Fruit fly (Drosophila melanogaster) whole organism, embryonic: ENCODE data around the gene zye.

Experiments
- B-H2 ChIP-seq: fragments of 200-800 bp; sonication (Bioruptor generic); optimal IDR thresholded peaks from 2 replicates; lab custom pipeline; 2018; ENCODE audit warnings: missing biosample characterization, mild to moderate bottlenecking, missing genetic modification characterization
- C15 ChIP-seq: fragments of 200-800 bp; sonication (Bioruptor generic); IDR thresholded peaks from 3 replicates; pipeline ENCODE4 v1.3.6; 2022; ENCODE audit warnings: missing biosample characterization, missing genetic modification characterization
- CG1024 ChIP-seq: fragments of 200-800 bp; sonication (Bioruptor generic); IDR thresholded peaks from 2 replicates; pipeline ENCODE4 v1.3.6; 2022; ENCODE audit warnings: missing biosample characterization, missing genetic modification characterization
- CG11247 ChIP-seq: fragments of 200-800 bp; sonication (Bioruptor generic); IDR thresholded peaks from 2 replicates; pipeline ENCODE4 v1.3.6; 2022; ENCODE audit warnings: missing biosample characterization, missing genetic modification characterization
- CG11560 ChIP-seq: fragments of 200-800 bp; sonication (Bioruptor generic); IDR thresholded peaks from 3 replicates; pipeline ENCODE4 v1.3.6; 2022; ENCODE audit warnings: missing biosample characterization, missing genetic modification characterization
- CG11695 ChIP-seq: fragments of 200-800 bp; sonication (Bioruptor generic); IDR thresholded peaks from 3 replicates; pipeline ENCODE4 v1.3.6; 2022; ENCODE audit warnings: missing biosample characterization, missing genetic modification characterization
- CG15514 ChIP-seq: fragments of 200-800 bp; sonication (Bioruptor generic); optimal IDR thresholded peaks from 3 replicates; lab custom pipeline; 2017; ENCODE audit warnings: missing biosample characterization, missing genetic modification characterization, mild to moderate bottlenecking, moderate library complexity, missing genetic modification reagents
- CG16813 ChIP-seq: fragments of 200-800 bp; sonication (Bioruptor generic); IDR thresholded peaks from 3 replicates; pipeline ENCODE4 v1.3.6; 2022; ENCODE audit warnings: missing biosample characterization, missing genetic modification characterization; ENCODE audit not compliant: partially characterized antibody
- CG17612 ChIP-seq: fragments of 200-800 bp; sonication (Bioruptor generic); IDR thresholded peaks from 2 replicates; pipeline ENCODE4 v1.3.6; 2022; ENCODE audit warnings: missing biosample characterization, missing genetic modification characterization
- CG2116 ChIP-seq: fragments of 200-800 bp; sonication (Bioruptor generic); optimal IDR thresholded peaks from 3 replicates; lab custom pipeline; 2018; ENCODE audit warnings: missing biosample characterization, mild to moderate bottlenecking, missing genetic modification characterization
- CG2712 ChIP-seq: fragments of 200-800 bp; optimal IDR thresholded peaks from 3 replicates; lab custom pipeline; 2019; ENCODE audit warnings: missing biosample characterization, mild to moderate bottlenecking, missing genetic modification characterization, moderate library complexity
- CG31365 ChIP-seq: fragments of 200-800 bp; sonication (Bioruptor generic); optimal IDR thresholded peaks from 2 replicates; lab custom pipeline; 2018; ENCODE audit warnings: missing biosample characterization, mild to moderate bottlenecking, missing genetic modification characterization
- CG34422 ChIP-seq: fragments of 200-800 bp; sonication (Bioruptor generic); IDR thresholded peaks from 3 replicates; pipeline ENCODE4 v1.3.6; 2022; ENCODE audit warnings: missing biosample characterization, missing genetic modification characterization
- CG4730 ChIP-seq: fragments of 200-800 bp; sonication (Bioruptor generic); IDR thresholded peaks from 2 replicates; pipeline ENCODE4 v1.3.6; 2022; ENCODE audit warnings: missing biosample characterization, missing genetic modification characterization
- CG7372 ChIP-seq: fragments of 200-800 bp; sonication (Bioruptor generic); IDR thresholded peaks from 2 replicates; pipeline ENCODE4 v1.3.6; 2022; ENCODE audit warnings: missing biosample characterization, missing genetic modification characterization
- CG7745 ChIP-seq: fragments of 200-800 bp; sonication (Bioruptor generic); optimal IDR thresholded peaks from 2 replicates; lab custom pipeline; 2018; ENCODE audit warnings: missing biosample characterization, mild to moderate bottlenecking, missing genetic modification characterization, moderate library complexity
- CHES-1-like ChIP-seq: fragments of 200-800 bp; sonication (Bioruptor generic); optimal IDR thresholded peaks from 2 replicates; lab custom pipeline; 2016; ENCODE audit warnings: missing biosample characterization, missing genetic modification characterization
- Chrac-16 ChIP-seq: fragments of 200-800 bp; sonication (Bioruptor generic); optimal IDR thresholded peaks from 3 replicates; lab custom pipeline; 2016; ENCODE audit warnings: missing biosample characterization, missing genetic modification characterization
- Doc3 ChIP-seq: fragments of 200-800 bp; sonication (Bioruptor generic); IDR thresholded peaks from 3 replicates; pipeline ENCODE4 v1.3.6; 2022; ENCODE audit warnings: missing biosample characterization, missing genetic modification characterization; ENCODE audit not compliant: partially characterized antibody
- Dp ChIP-seq: fragments of 200-800 bp; sonication (Bioruptor generic); optimal IDR thresholded peaks from 2 replicates; lab custom pipeline; 2018; ENCODE audit warnings: missing biosample characterization, mild to moderate bottlenecking, missing genetic modification characterization, moderate library complexity
- E2f2 ChIP-seq: fragments of 200-800 bp; sonication (Bioruptor generic); IDR thresholded peaks from 2 replicates; pipeline ENCODE4 v1.3.6; 2022; ENCODE audit warnings: missing biosample characterization, missing genetic modification characterization
- Ets97D ChIP-seq: fragments of 200-800 bp; sonication (Bioruptor generic); optimal IDR thresholded peaks from 3 replicates; lab custom pipeline; 2016; ENCODE audit warnings: missing biosample characterization, missing genetic modification characterization
- Fer3 ChIP-seq: fragments of 200-800 bp; sonication (Bioruptor generic); optimal IDR thresholded peaks from 2 replicates; lab custom pipeline; 2018; ENCODE audit warnings: missing biosample characterization, mild to moderate bottlenecking, missing genetic modification characterization, moderate library complexity
- HLH4C ChIP-seq: fragments of 200-800 bp; sonication (Bioruptor generic); IDR thresholded peaks from 3 replicates; pipeline ENCODE4 v1.3.6; 2022; ENCODE audit warnings: missing biosample characterization, missing genetic modification characterization; ENCODE audit not compliant: partially characterized antibody
- HmgZ ChIP-seq: fragments of 200-800 bp; sonication (Bioruptor generic); optimal IDR thresholded peaks from 2 replicates; lab custom pipeline; 2018; ENCODE audit warnings: missing biosample characterization, mild to moderate bottlenecking, missing genetic modification characterization
- Hmr ChIP-seq: fragments of 200-800 bp; sonication (Bioruptor generic); optimal IDR thresholded peaks from 3 replicates; lab custom pipeline; 2017; ENCODE audit warnings: mild to moderate bottlenecking, missing biosample characterization, missing genetic modification reagents, missing genetic modification characterization
- Hr51 ChIP-seq, 2 experiments: fragments of 200-800 bp; sonication (Bioruptor generic); optimal IDR thresholded peaks; 2 replicates in 1 of 2; 3 replicates in 1 of 2; lab custom pipeline; 2016 to 2018; ENCODE audit warnings: missing biosample characterization in 2 of 2, missing genetic modification characterization in 2 of 2, mild to moderate bottlenecking in 1 of 2, moderate library complexity in 1 of 2
- NC2β ChIP-seq: fragments of 200-800 bp; sonication (Bioruptor generic); optimal IDR thresholded peaks from 2 replicates; lab custom pipeline; 2016; ENCODE audit warnings: missing biosample characterization, missing genetic modification characterization
- Pdp1 ChIP-seq, 2 experiments: fragments of 200-800 bp; sonication (Bioruptor generic); optimal IDR thresholded peaks; 3 replicates each; lab custom pipeline; 2016; ENCODE audit warnings: missing biosample characterization in 2 of 2, missing genetic modification characterization in 2 of 2, mild to moderate bottlenecking in 1 of 2, moderate library complexity in 1 of 2
- Scr ChIP-seq: fragments of 200-800 bp; sonication (Bioruptor generic); IDR thresholded peaks from 2 replicates; pipeline ENCODE4 v1.3.6; 2022; ENCODE audit warnings: missing biosample characterization, missing genetic modification characterization; ENCODE audit not compliant: partially characterized antibody
- Sin3A ChIP-seq: fragments of >200 bp; optimal IDR thresholded peaks from 2 replicates; lab custom pipeline; 2018
- YL-1 ChIP-seq: fragments of 200-800 bp; sonication (Bioruptor generic); optimal IDR thresholded peaks from 3 replicates; lab custom pipeline; 2017; ENCODE audit warnings: missing biosample characterization, mild to moderate bottlenecking, missing genetic modification characterization
- amos ChIP-seq: fragments of 200-800 bp; sonication (Bioruptor generic); IDR thresholded peaks from 2 replicates; pipeline ENCODE4 v1.3.6; 2022; ENCODE audit warnings: missing biosample characterization, missing genetic modification characterization; ENCODE audit not compliant: partially characterized antibody
- ato ChIP-seq: fragments of 200-800 bp; sonication (Bioruptor generic); IDR thresholded peaks from 2 replicates; pipeline ENCODE4 v1.3.6; 2022; ENCODE audit warnings: missing biosample characterization, missing genetic modification characterization; ENCODE audit not compliant: partially characterized antibody
- bab2 ChIP-seq: fragments of 200-800 bp; sonication (Bioruptor generic); optimal IDR thresholded peaks from 2 replicates; lab custom pipeline; 2016; ENCODE audit warnings: missing biosample characterization, missing genetic modification characterization
- crol ChIP-seq: fragments of 200-800 bp; sonication (Bioruptor generic); IDR thresholded peaks from 2 replicates; pipeline ENCODE4 v1.3.6; 2022; ENCODE audit warnings: missing biosample characterization, missing genetic modification characterization
- dati ChIP-seq: fragments of 200-800 bp; sonication (Bioruptor generic); IDR thresholded peaks from 2 replicates; pipeline ENCODE4 v1.3.6; 2022; ENCODE audit warnings: missing biosample characterization, missing genetic modification characterization
- hbn ChIP-seq: fragments of 200-800 bp; sonication (Bioruptor generic); IDR thresholded peaks from 2 replicates; pipeline ENCODE4 v1.3.6; 2022; ENCODE audit warnings: missing biosample characterization, missing genetic modification characterization; ENCODE audit not compliant: partially characterized antibody
- hth ChIP-seq: fragments of >200 bp; optimal IDR thresholded peaks from 2 replicates; lab custom pipeline; 2017; ENCODE audit warnings: inconsistent platforms
- lilli ChIP-seq: fragments of 200-800 bp; sonication (Bioruptor generic); optimal IDR thresholded peaks from 3 replicates; lab custom pipeline; 2016; ENCODE audit warnings: missing biosample characterization, missing genetic modification characterization
- nom ChIP-seq: fragments of 200-800 bp; sonication (Bioruptor generic); optimal IDR thresholded peaks from 2 replicates; lab custom pipeline; 2017; ENCODE audit warnings: missing biosample characterization, missing genetic modification characterization, mild to moderate bottlenecking, moderate library complexity, missing genetic modification reagents
- org-1 ChIP-seq: fragments of 200-800 bp; sonication (Bioruptor generic); optimal IDR thresholded peaks from 2 replicates; lab custom pipeline; 2017; ENCODE audit warnings: missing biosample characterization, missing genetic modification characterization
- pan ChIP-seq, 4 experiments: fragments of >200 bp in 3 of 4; fragments of 200-800 bp in 1 of 4; sonication (Bioruptor generic) in 1 of 4; optimal IDR thresholded peaks in 3 of 4; IDR thresholded peaks in 1 of 4; 2 replicates each; pipeline versions ENCODE4 v1.3.6 to Lab custom; 2017 to 2022; ENCODE audit warnings: missing biosample characterization in 2 of 4, missing genetic modification characterization in 2 of 4, mixed read lengths in 1 of 4
- phol ChIP-seq: fragments of 200-800 bp; sonication (Bioruptor generic); optimal IDR thresholded peaks from 3 replicates; lab custom pipeline; 2018; ENCODE audit warnings: missing biosample characterization, mild to moderate bottlenecking, missing genetic modification characterization, moderate library complexity
- pros ChIP-seq: fragments of 200-800 bp; sonication (Bioruptor generic); optimal IDR thresholded peaks from 3 replicates; lab custom pipeline; 2019; ENCODE audit warnings: missing biosample characterization, mild to moderate bottlenecking, missing genetic modification characterization, moderate library complexity
- pzg ChIP-seq: fragments of 200-800 bp; sonication (Bioruptor generic); optimal IDR thresholded peaks from 3 replicates; lab custom pipeline; 2018; ENCODE audit warnings: missing biosample characterization, mild to moderate bottlenecking, missing genetic modification characterization, moderate library complexity
- trem ChIP-seq: fragments of 200-800 bp; optimal IDR thresholded peaks from 3 replicates; lab custom pipeline; 2019; ENCODE audit warnings: missing biosample characterization, mild to moderate bottlenecking, missing genetic modification characterization, moderate library complexity
- vnd ChIP-seq: fragments of 200-800 bp; sonication (Bioruptor generic); IDR thresholded peaks from 3 replicates; pipeline ENCODE4 v1.3.6; 2022; ENCODE audit warnings: missing biosample characterization, missing genetic modification characterization; ENCODE audit not compliant: partially characterized antibody
- wdn ChIP-seq: fragments of 200-800 bp; sonication (Bioruptor generic); IDR thresholded peaks from 2 replicates; pipeline ENCODE4 v1.3.6; 2022; ENCODE audit warnings: missing biosample characterization, missing genetic modification characterization
- zfh2 ChIP-seq: fragments of 200-800 bp; sonication (Bioruptor generic); optimal IDR thresholded peaks from 2 replicates; lab custom pipeline; 2016; ENCODE audit warnings: missing biosample characterization, missing genetic modification characterization

The zye gene

dm6 chr3L:20432297-20432696 is 18.9 kb downstream of the zye start, which contains the start of the genes Las and Psn (continued):
- TF ChIP-seq YL-1 (GFP tag; lab: Kevin White, UChicago) (peak; percentile 80), Chrac-16 (GFP tag; lab: Kevin White, UChicago) (peak; percentile 0), Doc3 (peak; percentile 69), nom (GFP tag; lab: Kevin White, UChicago) (peak; percentile 13), CG11695 (no peak), CG16813 (GFP tag; lab: Robert Waterston, UW) (peak; percentile 59; the same call in 2 of the 3 replicates), crol (GFP tag; lab: Robert Waterston, UW) (no peak), HmgZ (peak; percentile 10), Pdp1 (GFP tag; optimal IDR thresholded peaks at IDR 0.05; lab: Kevin White, UChicago) (peak; percentile 28 to 76), CG7372 (GFP tag; lab: Robert Waterston, UW) (no peak), CG31365 (tag; lab: Kevin White, UChicago) (no peak), CG1024 (GFP tag; lab: Robert Waterston, UW) (no peak), Sin3A (lab: Kevin White, UChicago) (peak; percentile 73), CG7745 (no peak), HLH4C (GFP tag; lab: Robert Waterston, UW) (peak; percentile 66), ato (GFP tag; lab: Robert Waterston, UW) (0 out of 2 replicates have a peak, but pooled peaks have one; percentile 40), CG4730 (no peak), Ets97D (GFP tag; lab: Kevin White, UChicago) (peak; percentile 51), NC2β (GFP tag; lab: Kevin White, UChicago) (peak; percentile 25), Fer3 (no peak), pros (GFP tag; lab: Kevin White, UChicago) (no peak), CG11247 (GFP tag; lab: Robert Waterston, UW) (no peak), vnd (GFP tag; lab: Robert Waterston, UW) (peak; percentile 55; the same call in 1 of the 3 replicates), pzg (peak; percentile 68), C15 (GFP tag; lab: Robert Waterston, UW) (no peak), bab2 (GFP tag; lab: Kevin White, UChicago) (no peak), hth (no peak), Scr (GFP tag; lab: Robert Waterston, UW) (peak; percentile 77), B-H2 (GFP tag; lab: Kevin White, UChicago) (peak; percentile 7), dati (GFP tag; lab: Robert Waterston, UW) (no peak), phol (tag; lab: Kevin White, UChicago) (peak; percentile 36), amos (GFP tag; lab: Robert Waterston, UW) (peak; percentile 54), Hr51 (GFP tag; optimal IDR thresholded peaks at IDR 0.05; lab: Kevin White, UChicago) (no peak), CG17612 (no peak), trem (tag; lab: Kevin White, UChicago) (peak; percentile 70), CG2712 (peak; percentile 49), Dp (peak; percentile 61), pan (optimal IDR thresholded peaks at IDR 0.05; lab: Kevin White, UChicago) (no peak), pan (GFP tag; optimal IDR thresholded peaks at IDR 0.05 in 1 of 2, IDR thresholded peaks at IDR 0.05 in 1 of 2) (no peak), CG34422 (GFP tag; lab: Robert Waterston, UW) (no peak), hbn (GFP tag; lab: Robert Waterston, UW) (peak; percentile 58; the same call in 1 of the 2 replicates), wdn (GFP tag; lab: Robert Waterston, UW) (no peak), CG2116 (GFP tag; lab: Kevin White, UChicago) (peak; percentile 69), lilli (peak; percentile 44), E2f2 (GFP tag; lab: Robert Waterston, UW) (peak; percentile 73), CG15514 (GFP tag; lab: Kevin White, UChicago) (peak; percentile 20), CG11560 (tag; lab: Robert Waterston, UW) (no peak), org-1 (GFP tag; lab: Kevin White, UChicago) (no peak), Hmr (GFP tag; lab: Kevin White, UChicago) (no peak), zfh2 (GFP tag; lab: Kevin White, UChicago) (peak; percentile 27), CHES-1-like (GFP tag; lab: Kevin White, UChicago) (peak; percentile 48)
